Worm (Caenorhabditis elegans) whole organism, L3 larva: ENCODE data around the gene ret-1.

ENCODE experiments used
- ceh-28 ChIP-seq: fragments of 150-350 bp; optimal IDR thresholded peaks from 2 replicates; lab custom pipeline; 2014; ENCODE audit warnings: missing biosample characterization, missing genetic modification reagents, missing genetic modification characterization
- fkh-10 ChIP-seq: sonication (generic microtip); optimal IDR thresholded peaks from 2 replicates; lab custom pipeline; 2017; ENCODE audit warnings: missing biosample characterization, missing genetic modification reagents, missing genetic modification characterization
- fkh-2 ChIP-seq: fragments of 150-350 bp; optimal IDR thresholded peaks from 2 replicates; lab custom pipeline; 2014; ENCODE audit warnings: missing biosample characterization, missing genetic modification reagents, missing genetic modification characterization
- lin-15B ChIP-seq: fragments of 150-350 bp; optimal IDR thresholded peaks from 2 replicates; lab custom pipeline; 2014; ENCODE audit warnings: missing biosample characterization, missing genetic modification characterization
- nhr-12 ChIP-seq: fragments of 150-350 bp; optimal IDR thresholded peaks from 2 replicates; lab custom pipeline; 2014; ENCODE audit warnings: missing biosample characterization, missing genetic modification characterization
- ztf-11 ChIP-seq: fragments of 150-350 bp; optimal IDR thresholded peaks from 2 replicates; lab custom pipeline; 2014; ENCODE audit warnings: missing biosample characterization, missing genetic modification characterization

- TF ChIP-seq ceh-28: no peak
- TF ChIP-seq ztf-11 (tag; lab: Kevin White, UChicago): no peak
- TF ChIP-seq fkh-2 (tag; lab: Kevin White, UChicago): no peak
- no peak for TF ChIP-seq lin-15B (tag; lab: Kevin White, UChicago)
- no peak for TF ChIP-seq nhr-12 (tag; lab: Kevin White, UChicago)
- TF ChIP-seq fkh-10 (GFP tag; lab: Kevin White, UChicago): no peak
These were observed 15.0 kb downstream of the ret-1 start for ce11 chrV:14832121-14832788.
